Fruit fly (Drosophila melanogaster) whole organism: ENCODE data around the gene CG6707.

ENCODE experiments used
- CG8478 ChIP-seq: fragments of >200 bp; optimal IDR thresholded peaks from 2 replicates; lab custom pipeline; 2018; ENCODE audit warnings: inconsistent platforms
- Dll ChIP-seq: fragments of >200 bp; optimal IDR thresholded peaks from 2 replicates; lab custom pipeline; 2017
- EcR ChIP-seq, 2 experiments: fragments of >200 bp; optimal IDR thresholded peaks; 2 replicates each; lab custom pipeline; 2017; ENCODE audit warnings: missing biosample characterization in 2 of 2, missing genetic modification characterization in 2 of 2, missing genetic modification reagents in 2 of 2
- pan ChIP-seq: fragments of >200 bp; optimal IDR thresholded peaks from 2 replicates; lab custom pipeline; 2017
- psq ChIP-seq: fragments of >200 bp; optimal IDR thresholded peaks from 2 replicates; lab custom pipeline; 2017
- usp ChIP-seq: fragments of >200 bp; optimal IDR thresholded peaks from 2 replicates; lab custom pipeline; 2017; ENCODE audit warnings: missing biosample characterization, missing genetic modification characterization, mixed read lengths

CG6707 gene

dm6 chr3L:9851000-9851671 is 47.2 kb downstream of the CG6707 start:
- TF ChIP-seq psq (lab: Kevin White, UChicago) (no peak), usp (GFP tag; lab: Kevin White, UChicago) (no peak), Dll (lab: Kevin White, UChicago) (no peak), pan (lab: Kevin White, UChicago) (no peak), EcR (GFP tag; optimal IDR thresholded peaks at IDR 0.05; lab: Kevin White, UChicago) (no peak), CG8478 (lab: Kevin White, UChicago) (no peak)

- TF ChIP-seq EcR (GFP tag; optimal IDR thresholded peaks at IDR 0.05; lab: Kevin White, UChicago) (no peak), usp (GFP tag; lab: Kevin White, UChicago) (no peak), pan (lab: Kevin White, UChicago) (no peak), CG8478 (lab: Kevin White, UChicago) (no peak), psq (lab: Kevin White, UChicago) (no peak), Dll (lab: Kevin White, UChicago) (no peak)
These were observed 48.3 kb downstream of the CG6707 start for dm6 chr3L:9850114-9850513.

dm6 chr3L:9848744-9849143 is 49.6 kb downstream of the CG6707 start:
- TF ChIP-seq EcR (GFP tag; optimal IDR thresholded peaks at IDR 0.05; lab: Kevin White, UChicago), result no peak
- no peak for TF ChIP-seq pan (lab: Kevin White, UChicago)
- TF ChIP-seq usp (GFP tag; lab: Kevin White, UChicago), result no peak
- TF ChIP-seq CG8478 (lab: Kevin White, UChicago), result no peak
- TF ChIP-seq psq (lab: Kevin White, UChicago), result no peak
- no peak for TF ChIP-seq Dll (lab: Kevin White, UChicago)

dm6 chr3L:9847420-9847977 is 50.9 kb downstream of the CG6707 start:
- TF ChIP-seq pan (lab: Kevin White, UChicago) (no peak), usp (GFP tag; lab: Kevin White, UChicago) (no peak), CG8478 (lab: Kevin White, UChicago) (no peak), psq (lab: Kevin White, UChicago) (no peak), EcR (GFP tag; optimal IDR thresholded peaks at IDR 0.05; lab: Kevin White, UChicago) (no peak), Dll (lab: Kevin White, UChicago) (no peak)

dm6 chr3L:9846577-9847342 is 51.6 kb downstream of the CG6707 start:
- no peak for TF ChIP-seq CG8478 (lab: Kevin White, UChicago)
- no peak for TF ChIP-seq pan (lab: Kevin White, UChicago)
- TF ChIP-seq Dll (lab: Kevin White, UChicago), result no peak
- TF ChIP-seq EcR (GFP tag; optimal IDR thresholded peaks at IDR 0.05; lab: Kevin White, UChicago), result no peak
- TF ChIP-seq psq (lab: Kevin White, UChicago), result no peak

- TF ChIP-seq CG8478 (lab: Kevin White, UChicago), result no peak
- no peak for TF ChIP-seq Dll (lab: Kevin White, UChicago)
These were observed 52.3 kb downstream of the CG6707 start for dm6 chr3L:9845980-9846538.
